Worm (Caenorhabditis elegans) whole organism, young adult: ENCODE results near the gene F47E1.4.

Experiments
- F37B4.10 ChIP-seq: fragments of 200-800 bp; sonication (Bioruptor generic); IDR thresholded peaks from 2 replicates; pipeline ENCODE4 v1.3.6; 2022; ENCODE audit warnings: missing genetic modification characterization, missing compliant biosample characterization
- F57C9.4 ChIP-seq: sonication (generic microtip); optimal IDR thresholded peaks from 2 replicates; lab custom pipeline; 2017; ENCODE audit warnings: mild to moderate bottlenecking, missing genetic modification characterization, missing compliant biosample characterization
- K11D2.4 ChIP-seq: fragments of 200-800 bp; sonication (Bioruptor generic); IDR thresholded peaks from 2 replicates; pipeline ENCODE4 v1.3.6; 2022; ENCODE audit warnings: missing genetic modification reagents, missing genetic modification characterization, missing compliant biosample characterization
- ceh-27 ChIP-seq: fragments of 200-800 bp; sonication (Bioruptor generic); optimal IDR thresholded peaks from 2 replicates; lab custom pipeline; 2018; ENCODE audit warnings: mild to moderate bottlenecking, missing genetic modification characterization, moderate library complexity, missing compliant biosample characterization
- die-1 ChIP-seq: sonication (generic microtip); optimal IDR thresholded peaks from 2 replicates; lab custom pipeline; 2016; ENCODE audit warnings: missing genotype, mild to moderate bottlenecking, missing genetic modification characterization, missing compliant biosample characterization
- ets-4 ChIP-seq: fragments of 200-800 bp; sonication (Bioruptor generic); optimal IDR thresholded peaks from 2 replicates; lab custom pipeline; 2018; ENCODE audit warnings: mild to moderate bottlenecking, missing genetic modification characterization, missing compliant biosample characterization
- lin-35 ChIP-seq, 3 experiments: fragments of 150-350 bp in 2 of 3; sonication (generic microtip) in 1 of 3; optimal IDR thresholded peaks; 2 replicates each; lab custom pipeline; 2014 to 2018; ENCODE audit warnings: missing biosample characterization in 3 of 3, missing genetic modification characterization in 3 of 3, missing genetic modification reagents in 3 of 3
- nfya-1 ChIP-seq: sonication (generic microtip); optimal IDR thresholded peaks from 2 replicates; lab custom pipeline; 2017; ENCODE audit warnings: antibody characterized with exemption, missing compliant biosample characterization, missing genetic modification characterization, borderline replicate concordance; ENCODE audit not compliant: insufficient read depth
- rec-8 ChIP-seq, 2 experiments: sonication (generic microtip); optimal IDR thresholded peaks; 2 replicates each; lab custom pipeline; 2016; ENCODE audit warnings: mild to moderate bottlenecking in 2 of 2, missing genetic modification characterization in 2 of 2, missing genetic modification reagents in 2 of 2, missing genotype in 2 of 2, missing biosample characterization in 1 of 2, missing compliant biosample characterization in 1 of 2, moderate library complexity in 1 of 2
- repo-1 ChIP-seq: sonication (generic microtip); optimal IDR thresholded peaks from 2 replicates; lab custom pipeline; 2017; ENCODE audit warnings: mild to moderate bottlenecking, missing genetic modification characterization, missing compliant biosample characterization
- snpc-4 ChIP-seq, 5 experiments: fragments of 150-350 bp in 1 of 5; sonication (generic microtip) in 4 of 5; optimal IDR thresholded peaks; 2 replicates each; lab custom pipeline; 2014 to 2018; ENCODE audit warnings: missing genetic modification characterization in 5 of 5, missing biosample characterization in 3 of 5, antibody characterized with exemption in 2 of 5, mild to moderate bottlenecking in 2 of 5, missing compliant biosample characterization in 2 of 5, missing genotype in 2 of 5, moderate library complexity in 2 of 5, missing genetic modification reagents in 1 of 5
- sptf-2 ChIP-seq: fragments of 200-800 bp; sonication (Bioruptor generic); optimal IDR thresholded peaks from 2 replicates; lab custom pipeline; 2018; ENCODE audit warnings: mild to moderate bottlenecking, missing genetic modification characterization, missing compliant biosample characterization
- tbx-9 ChIP-seq: sonication (generic microtip); optimal IDR thresholded peaks from 2 replicates; lab custom pipeline; 2016; ENCODE audit warnings: borderline replicate concordance, missing genetic modification characterization, inconsistent platforms, missing compliant biosample characterization
- unc-62 ChIP-seq: fragments of 150-350 bp; optimal IDR thresholded peaks from 2 replicates; lab custom pipeline; 2014; ENCODE audit warnings: missing biosample characterization, missing genetic modification reagents, missing genetic modification characterization

- no peak for TF ChIP-seq unc-62 (GFP tag; lab: Kevin White, UChicago)
- TF ChIP-seq rec-8 (tag; optimal IDR thresholded peaks at IDR 0.05; lab: Kevin White, UChicago): no peak
- no peak for TF ChIP-seq F57C9.4 (tag; lab: Kevin White, UChicago)
- TF ChIP-seq tbx-9: no peak
- TF ChIP-seq ceh-27 (GFP tag; lab: Kevin White, UChicago): peak; percentile 34
- no peak for TF ChIP-seq sptf-2 (GFP tag; lab: Kevin White, UChicago)
- TF ChIP-seq lin-35 (GFP tag; optimal IDR thresholded peaks at IDR 0.05; lab: Kevin White, UChicago): no peak
- no peak for TF ChIP-seq nfya-1 (tag; lab: Kevin White, UChicago)
- no peak for TF ChIP-seq K11D2.4 (GFP tag; lab: Robert Waterston, UW)
- no peak for TF ChIP-seq repo-1
- no peak for TF ChIP-seq F37B4.10
- no peak for TF ChIP-seq ets-4 (GFP tag; lab: Kevin White, UChicago)
- no peak for TF ChIP-seq die-1 (tag; lab: Kevin White, UChicago)
- TF ChIP-seq snpc-4 (GFP tag; optimal IDR thresholded peaks at IDR 0.05; lab: Kevin White, UChicago): no peak
- no peak for TF ChIP-seq snpc-4 (tag; optimal IDR thresholded peaks at IDR 0.05; lab: Kevin White, UChicago)
Measured at ce11 chrX:9113829-9114228, 51.2 kb downstream of the F47E1.4 start, which contains the start of gene C25A11.2.
